Fruit fly (Drosophila melanogaster): ENCODE measurements around the gene CG14852.
A peak's percentile ranks its signal among the peaks of the same experiment; 100 is the strongest.

Gene CG14852

dm6 chr3R:14574962-14575717 is 9.4 kb downstream of the CG14852 start (continued):
- TF ChIP-seq CG14441 (GFP tag; IDR thresholded peaks at IDR 0.05) = no peak; the same call in 1 of the 2 replicates
- peak; percentile 81 for TF ChIP-seq Xbp1 (GFP tag; optimal IDR thresholded peaks at IDR 0.05)
- TF ChIP-seq Jarid2 (GFP tag; optimal IDR thresholded peaks at IDR 0.05) = no peak
- no peak for TF ChIP-seq Dll (GFP tag; IDR thresholded peaks at IDR 0.05; ENCODE audit: partially characterized antibody)
- TF ChIP-seq CG6683 (GFP tag; optimal IDR thresholded peaks at IDR 0.05) = peak; percentile 53
- TF ChIP-seq NfI (GFP tag; optimal IDR thresholded peaks at IDR 0.05) = peak; percentile 58
- TF ChIP-seq knrl (GFP tag; IDR thresholded peaks at IDR 0.05; ENCODE audit: partially characterized antibody) = no peak
- TF ChIP-seq trh (GFP tag; optimal IDR thresholded peaks at IDR 0.05) = peak; percentile 44
- peak; percentile 82 for TF ChIP-seq sens (GFP tag)
- TF ChIP-seq Adf1 (GFP tag; IDR thresholded peaks at IDR 0.05) = 0 out of 2 replicates have a peak, but pooled peaks have one; percentile 7
- TF ChIP-seq dpn (GFP tag; optimal IDR thresholded peaks at IDR 0.05) = peak; percentile 58 to 70
- peak; percentile 45 for TF ChIP-seq Side (GFP tag; optimal IDR thresholded peaks at IDR 0.05)
- no peak for TF ChIP-seq CG10959 (GFP tag; IDR thresholded peaks at IDR 0.05)
- TF ChIP-seq CG34376 (GFP tag; optimal IDR thresholded peaks at IDR 0.05) = peak; percentile 18
- no peak for TF ChIP-seq luna (GFP tag; optimal IDR thresholded peaks at IDR 0.05)
- no peak for TF ChIP-seq gfzf (GFP tag; optimal IDR thresholded peaks at IDR 0.05)
- peak; percentile 92 for TF ChIP-seq CG10321 (GFP tag; IDR thresholded peaks at IDR 0.05)
- TF ChIP-seq CG11504 (tag; optimal IDR thresholded peaks at IDR 0.05) = peak; percentile 85
- TF ChIP-seq sc (optimal IDR thresholded peaks at IDR 0.05) = no peak
- TF ChIP-seq sc (GFP tag; optimal IDR thresholded peaks at IDR 0.05) = peak; percentile 31
- TF ChIP-seq Hmr (GFP tag; optimal IDR thresholded peaks at IDR 0.05) = peak; percentile 70
- peak; percentile 78; the same call in 2 of the 3 replicates for TF ChIP-seq Dbx (GFP tag; IDR thresholded peaks at IDR 0.05)
- no peak; the same call in 1 of the 2 replicates for TF ChIP-seq CG8765 (GFP tag; IDR thresholded peaks at IDR 0.05)
- no peak for TF ChIP-seq Mes4 (GFP tag; optimal IDR thresholded peaks at IDR 0.05)
- TF ChIP-seq Optix (GFP tag; IDR thresholded peaks at IDR 0.05) = no peak
- peak; percentile 82 for TF ChIP-seq CG2120 (GFP tag; optimal IDR thresholded peaks at IDR 0.05)
- TF ChIP-seq sd (tag; optimal IDR thresholded peaks at IDR 0.05) = peak; percentile 44
- TF ChIP-seq Lpt (GFP tag; optimal IDR thresholded peaks at IDR 0.05) = no peak
- peak; percentile 83 for TF ChIP-seq CG4424 (GFP tag; optimal IDR thresholded peaks at IDR 0.05)
- no peak for TF ChIP-seq grn (GFP tag; optimal IDR thresholded peaks at IDR 0.05)
- peak; percentile 79 for TF ChIP-seq CG13775 (GFP tag; optimal IDR thresholded peaks at IDR 0.05)
- TF ChIP-seq Dref (GFP tag; IDR thresholded peaks at IDR 0.05) = no peak
- no peak for TF ChIP-seq CG17612 (GFP tag; IDR thresholded peaks at IDR 0.05)
- peak; percentile 70 for TF ChIP-seq CG8290 (GFP tag; optimal IDR thresholded peaks at IDR 0.05)
- TF ChIP-seq CG8290 (tag; optimal IDR thresholded peaks at IDR 0.05) = peak; percentile 14 to 40
- TF ChIP-seq CG7786 (GFP tag; optimal IDR thresholded peaks at IDR 0.05) = peak; percentile 58
- peak; percentile 57 for TF ChIP-seq sug (tag; optimal IDR thresholded peaks at IDR 0.05)
- peak in 1 of 2 experiments; percentile 45 for TF ChIP-seq crp (GFP tag; optimal IDR thresholded peaks at IDR 0.05)
- no peak for TF ChIP-seq vnd (GFP tag; IDR thresholded peaks at IDR 0.05; ENCODE audit: partially characterized antibody)
- peak; percentile 13 for TF ChIP-seq CG7928 (GFP tag; optimal IDR thresholded peaks at IDR 0.05)
- TF ChIP-seq Oaz (GFP tag; IDR thresholded peaks at IDR 0.05) = no peak
- peak; percentile 21 for TF ChIP-seq maf-S (GFP tag; optimal IDR thresholded peaks at IDR 0.05)
- peak; percentile 97 for TF ChIP-seq bigmax (GFP tag; optimal IDR thresholded peaks at IDR 0.05)
- TF ChIP-seq lmd (GFP tag; IDR thresholded peaks at IDR 0.05) = peak; percentile 76
- no peak for TF ChIP-seq CG2129 (GFP tag; IDR thresholded peaks at IDR 0.05; ENCODE audit: partially characterized antibody)
- no peak for TF ChIP-seq btn (GFP tag; optimal IDR thresholded peaks at IDR 0.05)
- peak; percentile 95 for TF ChIP-seq Ets65A (GFP tag)
- TF ChIP-seq CG17361 (GFP tag; IDR thresholded peaks at IDR 0.05) = peak; percentile 90
- TF ChIP-seq gro (GFP tag; optimal IDR thresholded peaks at IDR 0.05) = no peak
- TF ChIP-seq pita (GFP tag; optimal IDR thresholded peaks at IDR 0.05) = no peak

Measured in whole organism, embryonic.